Fruit fly (Drosophila melanogaster) whole organism, prepupa: ENCODE results near the gene ncm.

ENCODE experiments used
- Blimp-1 ChIP-seq: fragments of 200-800 bp; sonication (Bioruptor generic); optimal IDR thresholded peaks from 3 replicates; lab custom pipeline; 2017; ENCODE audit warnings: missing biosample characterization, missing genetic modification characterization, mild to moderate bottlenecking, moderate library complexity, missing genetic modification reagents
- CG10669 ChIP-seq: fragments of 200-800 bp; sonication (Bioruptor generic); optimal IDR thresholded peaks from 3 replicates; lab custom pipeline; 2018; ENCODE audit warnings: missing biosample characterization, mild to moderate bottlenecking, missing genetic modification characterization, moderate library complexity
- CG11294 ChIP-seq: fragments of 200-800 bp; sonication (Bioruptor generic); IDR thresholded peaks from 2 replicates; pipeline ENCODE4 v1.3.6; 2022; ENCODE audit warnings: missing biosample characterization, missing genetic modification characterization
- CG11762 ChIP-seq: fragments of 200-800 bp; sonication (Bioruptor generic); optimal IDR thresholded peaks from 3 replicates; lab custom pipeline; 2016; ENCODE audit warnings: missing biosample characterization, missing genetic modification characterization; ENCODE audit not compliant: insufficient read depth
- CG11902 ChIP-seq: fragments of 200-800 bp; sonication (Bioruptor generic); optimal IDR thresholded peaks from 3 replicates; lab custom pipeline; 2016; ENCODE audit warnings: missing biosample characterization, missing genetic modification characterization
- CG15336 ChIP-seq: fragments of 200-800 bp; sonication (Bioruptor generic); IDR thresholded peaks from 2 replicates; pipeline ENCODE4 v1.3.6; 2022; ENCODE audit warnings: missing biosample characterization, missing genetic modification characterization
- CG1621 ChIP-seq: fragments of 200-800 bp; sonication (Bioruptor generic); optimal IDR thresholded peaks from 3 replicates; lab custom pipeline; 2018; ENCODE audit warnings: missing biosample characterization, mild to moderate bottlenecking, missing genetic modification characterization
- CG16779 ChIP-seq: fragments of 200-800 bp; sonication (Bioruptor generic); optimal IDR thresholded peaks from 3 replicates; lab custom pipeline; 2017; ENCODE audit warnings: missing biosample characterization, mild to moderate bottlenecking, missing genetic modification characterization
- CG3032 ChIP-seq: fragments of 200-800 bp; optimal IDR thresholded peaks from 2 replicates; lab custom pipeline; 2019; ENCODE audit warnings: missing biosample characterization, mild to moderate bottlenecking, missing genetic modification characterization, moderate library complexity
- CG31627 ChIP-seq: fragments of 200-800 bp; sonication (Bioruptor generic); optimal IDR thresholded peaks from 3 replicates; lab custom pipeline; 2016; ENCODE audit warnings: missing biosample characterization, missing genetic modification characterization
- CG34406 ChIP-seq: fragments of 200-800 bp; sonication (Bioruptor generic); optimal IDR thresholded peaks from 3 replicates; lab custom pipeline; 2016; ENCODE audit warnings: missing biosample characterization, missing genetic modification characterization
- CG3919 ChIP-seq: fragments of 200-800 bp; sonication (Bioruptor generic); optimal IDR thresholded peaks from 3 replicates; lab custom pipeline; 2016; ENCODE audit warnings: missing biosample characterization, missing genetic modification characterization
- CG4318 ChIP-seq: fragments of 200-800 bp; sonication (Bioruptor generic); optimal IDR thresholded peaks from 3 replicates; lab custom pipeline; 2017; ENCODE audit warnings: missing biosample characterization, mild to moderate bottlenecking, missing genetic modification characterization
- CG6163 ChIP-seq: fragments of 200-800 bp; sonication (Bioruptor generic); IDR thresholded peaks from 3 replicates; pipeline ENCODE4 v1.3.6; 2022; ENCODE audit warnings: missing biosample characterization, missing genetic modification characterization
- CG6276 ChIP-seq: fragments of 200-800 bp; sonication (Bioruptor generic); optimal IDR thresholded peaks from 2 replicates; lab custom pipeline; 2017; ENCODE audit warnings: missing biosample characterization, mild to moderate bottlenecking, missing genetic modification characterization
- CG6792 ChIP-seq: fragments of 200-800 bp; sonication (Bioruptor generic); optimal IDR thresholded peaks from 3 replicates; lab custom pipeline; 2016; ENCODE audit warnings: missing biosample characterization, missing genetic modification characterization
- CG6808 ChIP-seq: fragments of 200-800 bp; sonication (Bioruptor generic); optimal IDR thresholded peaks from 3 replicates; lab custom pipeline; 2017; ENCODE audit warnings: missing biosample characterization, missing genetic modification characterization, mild to moderate bottlenecking, moderate library complexity, missing genetic modification reagents
- CG6854 ChIP-seq: fragments of 200-800 bp; sonication (Bioruptor generic); optimal IDR thresholded peaks from 2 replicates; lab custom pipeline; 2017; ENCODE audit warnings: missing biosample characterization, mild to moderate bottlenecking, missing genetic modification characterization
- CG7368 ChIP-seq: fragments of 200-800 bp; sonication (Bioruptor generic); optimal IDR thresholded peaks from 3 replicates; lab custom pipeline; 2016; ENCODE audit warnings: missing biosample characterization, missing genetic modification characterization
- CG8632 ChIP-seq: fragments of 200-800 bp; sonication (Bioruptor generic); optimal IDR thresholded peaks from 3 replicates; lab custom pipeline; 2016; ENCODE audit warnings: missing biosample characterization, missing genetic modification characterization
- Eip78C ChIP-seq: fragments of 200-800 bp; sonication (Bioruptor generic); peaks from one replicate; lab custom pipeline; 2016; ENCODE audit warnings: missing biosample characterization, missing genetic modification characterization
- Eip93F ChIP-seq: fragments of 200-800 bp; sonication (Bioruptor generic); optimal IDR thresholded peaks from 2 replicates; lab custom pipeline; 2016; ENCODE audit warnings: missing biosample characterization, mild to moderate bottlenecking, missing genetic modification characterization
- Ets96B ChIP-seq: fragments of 200-800 bp; optimal IDR thresholded peaks from 2 replicates; lab custom pipeline; 2019; ENCODE audit warnings: missing biosample characterization, mild to moderate bottlenecking, missing genetic modification characterization, moderate library complexity
- Gug ChIP-seq: fragments of 200-800 bp; sonication (Bioruptor generic); IDR thresholded peaks from 2 replicates; pipeline ENCODE4 v1.3.6; 2022; ENCODE audit warnings: missing biosample characterization, missing genetic modification characterization
- Hr38 ChIP-seq: sonication (Bioruptor generic); optimal IDR thresholded peaks from 2 replicates; lab custom pipeline; 2016; ENCODE audit warnings: missing biosample characterization, missing genetic modification characterization
- Hr39 ChIP-seq: fragments of 200-800 bp; sonication (Bioruptor generic); optimal IDR thresholded peaks from 2 replicates; lab custom pipeline; 2016; ENCODE audit warnings: missing biosample characterization, missing genetic modification characterization
- Hr4 ChIP-seq: fragments of 200-800 bp; sonication (Bioruptor generic); optimal IDR thresholded peaks from 3 replicates; lab custom pipeline; 2016; ENCODE audit warnings: missing biosample characterization, missing genetic modification characterization
- Lpt ChIP-seq: fragments of 200-800 bp; sonication (Bioruptor generic); optimal IDR thresholded peaks from 3 replicates; lab custom pipeline; 2016; ENCODE audit warnings: missing biosample characterization, missing genetic modification characterization
- Smox ChIP-seq: fragments of 200-800 bp; sonication (Bioruptor generic); optimal IDR thresholded peaks from 3 replicates; lab custom pipeline; 2016; ENCODE audit warnings: missing biosample characterization, missing genetic modification characterization
- Sox102F ChIP-seq: fragments of 200-800 bp; sonication (Bioruptor generic); optimal IDR thresholded peaks from 2 replicates; lab custom pipeline; 2016; ENCODE audit warnings: missing biosample characterization, mild to moderate bottlenecking, missing genetic modification characterization
- Sox14 ChIP-seq: fragments of 200-800 bp; sonication (Bioruptor generic); optimal IDR thresholded peaks from 3 replicates; lab custom pipeline; 2016; ENCODE audit warnings: missing biosample characterization, missing genetic modification characterization
- Sox15 ChIP-seq: fragments of 200-800 bp; sonication (Bioruptor generic); optimal IDR thresholded peaks from 3 replicates; lab custom pipeline; 2016; ENCODE audit warnings: missing biosample characterization, missing genetic modification characterization
- acj6 ChIP-seq: fragments of 200-800 bp; sonication (Bioruptor generic); optimal IDR thresholded peaks from 3 replicates; lab custom pipeline; 2016; ENCODE audit warnings: missing biosample characterization, missing genetic modification characterization
- dac ChIP-seq: fragments of 200-800 bp; sonication (Bioruptor generic); optimal IDR thresholded peaks from 2 replicates; lab custom pipeline; 2017; ENCODE audit warnings: missing biosample characterization, mild to moderate bottlenecking, missing genetic modification characterization
- eg ChIP-seq: fragments of 200-800 bp; sonication (Bioruptor generic); IDR thresholded peaks from 3 replicates; pipeline ENCODE4 v1.3.6; 2022; ENCODE audit warnings: missing biosample characterization, missing genetic modification characterization
- fd85E ChIP-seq: fragments of 200-800 bp; sonication (Bioruptor generic); optimal IDR thresholded peaks from 3 replicates; lab custom pipeline; 2016; ENCODE audit warnings: missing biosample characterization, missing genetic modification characterization
- lz ChIP-seq: fragments of 200-800 bp; sonication (Bioruptor generic); optimal IDR thresholded peaks from 3 replicates; lab custom pipeline; 2016; ENCODE audit warnings: missing biosample characterization, missing genetic modification characterization
- pdm3 ChIP-seq: fragments of 200-800 bp; sonication (Bioruptor generic); optimal IDR thresholded peaks from 3 replicates; lab custom pipeline; 2016; ENCODE audit warnings: missing biosample characterization, missing genetic modification characterization
- salr ChIP-seq, 2 experiments: fragments of 200-800 bp; sonication (Bioruptor generic); optimal IDR thresholded peaks; 3 replicates each; lab custom pipeline; 2016 to 2018; ENCODE audit warnings: missing biosample characterization in 2 of 2, missing genetic modification characterization in 2 of 2, mild to moderate bottlenecking in 1 of 2
- spab ChIP-seq: fragments of 200-800 bp; sonication (Bioruptor generic); optimal IDR thresholded peaks from 2 replicates; lab custom pipeline; 2017; ENCODE audit warnings: missing biosample characterization, mild to moderate bottlenecking, missing genetic modification characterization, missing genetic modification reagents
- ss ChIP-seq, 2 experiments: fragments of 200-800 bp; sonication (Bioruptor generic); optimal IDR thresholded peaks; 2 replicates in 1 of 2; 3 replicates in 1 of 2; lab custom pipeline; 2017 to 2018; ENCODE audit warnings: mild to moderate bottlenecking in 2 of 2, missing biosample characterization in 2 of 2, missing genetic modification characterization in 2 of 2, moderate library complexity in 1 of 2
- svp ChIP-seq: fragments of 200-800 bp; sonication (Bioruptor generic); peaks from one replicate; lab custom pipeline; 2016; ENCODE audit warnings: missing biosample characterization, missing genetic modification characterization
- topi ChIP-seq: fragments of 200-800 bp; sonication (Bioruptor generic); optimal IDR thresholded peaks from 3 replicates; lab custom pipeline; 2016; ENCODE audit warnings: missing biosample characterization, missing genetic modification characterization
- vri ChIP-seq: fragments of 200-800 bp; sonication (Bioruptor generic); optimal IDR thresholded peaks from 3 replicates; lab custom pipeline; 2016; ENCODE audit warnings: missing biosample characterization, mild to moderate bottlenecking, missing genetic modification characterization

Gene ncm

dm6 chr2L:18468010-18468409 is 19.3 kb upstream of the ncm start (continued):
- TF ChIP-seq Ets96B (tag; lab: Kevin White, UChicago) (peak; percentile 60), Hr38 (GFP tag; lab: Kevin White, UChicago) (no peak), CG6163 (GFP tag; lab: Robert Waterston, UW) (peak; percentile 51; the same call in 1 of the 3 replicates), CG16779 (tag; lab: Kevin White, UChicago) (no peak), lz (peak; percentile 14), CG3032 (tag; lab: Kevin White, UChicago) (peak; percentile 56), spab (GFP tag; lab: Kevin White, UChicago) (peak; percentile 8), Lpt (no peak), CG34406 (GFP tag; lab: Kevin White, UChicago) (peak; percentile 68), Smox (GFP tag; lab: Kevin White, UChicago) (peak; percentile 7), CG31627 (no peak), CG15336 (peak; percentile 38; the same call in 1 of the 2 replicates), CG3919 (peak; percentile 48), salr (GFP tag; optimal IDR thresholded peaks at IDR 0.05; lab: Kevin White, UChicago) (peak; percentile 27 to 59), Sox15 (GFP tag; lab: Kevin White, UChicago) (no peak), eg (GFP tag; lab: Robert Waterston, UW) (peak; percentile 57)
- TF ChIP-seq, all 60 proteins: peak for 30

dm6 chr2L:18467464-18467863 is 18.7 kb upstream of the ncm start:
- TF ChIP-seq vri (GFP tag; lab: Kevin White, UChicago) (peak; percentile 30), Lpt (peak; percentile 18), CG4318 (GFP tag; lab: Kevin White, UChicago) (no peak), Eip78C (peak; percentile 17), Sox102F (peak; percentile 11), CG6808 (GFP tag; lab: Kevin White, UChicago) (peak; percentile 19), CG6854 (peak; percentile 25), eg (GFP tag; lab: Robert Waterston, UW) (no peak), CG6163 (GFP tag; lab: Robert Waterston, UW) (peak; percentile 62; the same call in 2 of the 3 replicates)

- TF ChIP-seq CG6163 (GFP tag; lab: Robert Waterston, UW): peak; percentile 45; the same call in 1 of the 3 replicates
- TF ChIP-seq CG8632: no peak
- TF ChIP-seq ss (GFP tag; optimal IDR thresholded peaks at IDR 0.05; lab: Kevin White, UChicago): no peak
Measured at dm6 chr2L:18466669-18467068, 17.9 kb upstream of the ncm start.

- no peak for TF ChIP-seq dac
- no peak for TF ChIP-seq CG16779 (tag; lab: Kevin White, UChicago)
- no peak for TF ChIP-seq CG6808 (GFP tag; lab: Kevin White, UChicago)
- TF ChIP-seq ss (GFP tag; optimal IDR thresholded peaks at IDR 0.05; lab: Kevin White, UChicago): no peak
- peak; percentile 55 for TF ChIP-seq Blimp-1 (GFP tag; lab: Kevin White, UChicago)
- peak; percentile 48 for TF ChIP-seq pdm3 (GFP tag; lab: Kevin White, UChicago)
- TF ChIP-seq vri (GFP tag; lab: Kevin White, UChicago): no peak
- TF ChIP-seq Eip93F (GFP tag; lab: Kevin White, UChicago): no peak
- TF ChIP-seq fd85E (GFP tag; lab: Kevin White, UChicago): no peak
- TF ChIP-seq Eip78C: peak; percentile 84
- TF ChIP-seq CG11902 (GFP tag; lab: Kevin White, UChicago): peak; percentile 33
- TF ChIP-seq Sox14: peak; percentile 55
- TF ChIP-seq lz: peak; percentile 63
- no peak for TF ChIP-seq CG6163 (GFP tag; lab: Robert Waterston, UW)
- peak; percentile 18 for TF ChIP-seq spab (GFP tag; lab: Kevin White, UChicago)
- no peak for TF ChIP-seq CG11294 (GFP tag; lab: Robert Waterston, UW)
- TF ChIP-seq Hr4: peak; percentile 35
- TF ChIP-seq Ets96B (tag; lab: Kevin White, UChicago): peak; percentile 38
- peak; percentile 29 for TF ChIP-seq Sox15 (GFP tag; lab: Kevin White, UChicago)
- no peak for TF ChIP-seq Lpt
- TF ChIP-seq CG6276 (GFP tag; lab: Kevin White, UChicago): peak; percentile 11
- peak; percentile 84 for TF ChIP-seq svp (GFP tag; lab: Kevin White, UChicago)
- peak; percentile 70 for TF ChIP-seq Hr39 (GFP tag; lab: Kevin White, UChicago)
- no peak for TF ChIP-seq Gug
- peak; percentile 56 for TF ChIP-seq acj6 (GFP tag; lab: Kevin White, UChicago)
- peak; percentile 77 for TF ChIP-seq topi (GFP tag; lab: Kevin White, UChicago)
- peak; percentile 28 for TF ChIP-seq CG4318 (GFP tag; lab: Kevin White, UChicago)
- peak; percentile 45 for TF ChIP-seq CG10669 (GFP tag; lab: Kevin White, UChicago)
- TF ChIP-seq CG1621 (tag; lab: Kevin White, UChicago): no peak
- TF ChIP-seq CG3032 (tag; lab: Kevin White, UChicago): peak; percentile 31
- no peak for TF ChIP-seq CG7368 (GFP tag; lab: Kevin White, UChicago)
- no peak for TF ChIP-seq CG11762 (GFP tag; lab: Kevin White, UChicago)
- TF ChIP-seq CG6792 (GFP tag; lab: Kevin White, UChicago): peak; percentile 30
- TF ChIP-seq CG34406 (GFP tag; lab: Kevin White, UChicago): peak; percentile 62
Measured at dm6 chr2L:18466202-18466591, 17.4 kb upstream of the ncm start.
